Fruit fly (Drosophila melanogaster) whole organism, adult: ENCODE results near the gene xit.

ENCODE experiments used
- CG11617 ChIP-seq: fragments of 200-800 bp; sonication (Bioruptor generic); optimal IDR thresholded peaks from 2 replicates; lab custom pipeline; 2017; ENCODE audit warnings: mild to moderate bottlenecking, missing biosample characterization, missing genetic modification reagents, missing genetic modification characterization
- CG12768 ChIP-seq: fragments of 200-800 bp; sonication (Bioruptor generic); optimal IDR thresholded peaks from 2 replicates; lab custom pipeline; 2017; ENCODE audit warnings: missing biosample characterization, missing genetic modification characterization, mild to moderate bottlenecking, moderate library complexity, missing genetic modification reagents
- CG14711 ChIP-seq: fragments of 200-800 bp; sonication (Bioruptor generic); optimal IDR thresholded peaks from 2 replicates; lab custom pipeline; 2018; ENCODE audit warnings: missing biosample characterization, mild to moderate bottlenecking, missing genetic modification characterization, moderate library complexity
- CG1620 ChIP-seq: fragments of 200-800 bp; sonication (Bioruptor generic); optimal IDR thresholded peaks from 2 replicates; lab custom pipeline; 2016; ENCODE audit warnings: missing biosample characterization, missing genetic modification characterization
- CG33017 ChIP-seq: fragments of 200-800 bp; sonication (Bioruptor generic); optimal IDR thresholded peaks from 2 replicates; lab custom pipeline; 2018; ENCODE audit warnings: missing biosample characterization, mild to moderate bottlenecking, missing genetic modification characterization, moderate library complexity
- CG5204 ChIP-seq: fragments of 200-800 bp; sonication (Bioruptor generic); optimal IDR thresholded peaks from 2 replicates; lab custom pipeline; 2016; ENCODE audit warnings: missing biosample characterization, missing genetic modification characterization
- CG7045 ChIP-seq: fragments of 200-800 bp; sonication (Bioruptor generic); optimal IDR thresholded peaks from 2 replicates; lab custom pipeline; 2017; ENCODE audit warnings: missing biosample characterization, mild to moderate bottlenecking, missing genetic modification characterization
- CG7101 ChIP-seq: fragments of 200-800 bp; sonication (Bioruptor generic); optimal IDR thresholded peaks from 2 replicates; lab custom pipeline; 2018; ENCODE audit warnings: missing biosample characterization, mild to moderate bottlenecking, missing genetic modification characterization, moderate library complexity
- Clk ChIP-seq: fragments of 200-800 bp; sonication (Bioruptor generic); optimal IDR thresholded peaks from 2 replicates; lab custom pipeline; 2017; ENCODE audit warnings: missing biosample characterization, missing genetic modification characterization
- Crg-1 ChIP-seq: fragments of 200-800 bp; sonication (Bioruptor generic); optimal IDR thresholded peaks from 2 replicates; lab custom pipeline; 2016; ENCODE audit warnings: missing biosample characterization, missing genetic modification characterization
- Hr96 ChIP-seq: fragments of 200-800 bp; sonication (Bioruptor generic); optimal IDR thresholded peaks from 2 replicates; lab custom pipeline; 2016; ENCODE audit warnings: missing biosample characterization, missing genetic modification characterization
- Mnt ChIP-seq: fragments of 200-800 bp; sonication (Bioruptor generic); optimal IDR thresholded peaks from 2 replicates; lab custom pipeline; 2016; ENCODE audit warnings: missing biosample characterization, mild to moderate bottlenecking, missing genetic modification characterization
- bab1 ChIP-seq: fragments of 200-800 bp; sonication (Bioruptor generic); optimal IDR thresholded peaks from 3 replicates; lab custom pipeline; 2019; ENCODE audit warnings: missing biosample characterization, mild to moderate bottlenecking, missing genetic modification characterization, moderate library complexity
- cic ChIP-seq: fragments of 200-800 bp; sonication (Bioruptor generic); optimal IDR thresholded peaks from 2 replicates; lab custom pipeline; 2017; ENCODE audit warnings: missing biosample characterization, mild to moderate bottlenecking, missing genetic modification characterization, moderate library complexity
- cnc ChIP-seq, 2 experiments: fragments of >200 bp; optimal IDR thresholded peaks; 2 replicates each; lab custom pipeline; 2017
- kay ChIP-seq: fragments of 200-800 bp; sonication (Bioruptor generic); peaks from one replicate; lab custom pipeline; 2016; ENCODE audit warnings: missing biosample characterization, missing genetic modification characterization, borderline replicate concordance
- ovo ChIP-seq: fragments of 200-800 bp; sonication (Bioruptor generic); optimal IDR thresholded peaks from 2 replicates; lab custom pipeline; 2016; ENCODE audit warnings: missing biosample characterization, missing genetic modification characterization
- pad ChIP-seq: fragments of 200-800 bp; sonication (Bioruptor generic); optimal IDR thresholded peaks from 3 replicates; lab custom pipeline; 2017; ENCODE audit warnings: missing biosample characterization, missing genetic modification characterization, mild to moderate bottlenecking, moderate library complexity, missing genetic modification reagents
- tj ChIP-seq: fragments of 200-800 bp; sonication (Bioruptor generic); optimal IDR thresholded peaks from 3 replicates; lab custom pipeline; 2017; ENCODE audit warnings: missing biosample characterization, mild to moderate bottlenecking, missing genetic modification characterization, moderate library complexity
- toe ChIP-seq: fragments of 200-800 bp; sonication (Bioruptor generic); optimal IDR thresholded peaks from 2 replicates; lab custom pipeline; 2016; ENCODE audit warnings: missing biosample characterization, missing genetic modification characterization

The xit gene

DNA sequence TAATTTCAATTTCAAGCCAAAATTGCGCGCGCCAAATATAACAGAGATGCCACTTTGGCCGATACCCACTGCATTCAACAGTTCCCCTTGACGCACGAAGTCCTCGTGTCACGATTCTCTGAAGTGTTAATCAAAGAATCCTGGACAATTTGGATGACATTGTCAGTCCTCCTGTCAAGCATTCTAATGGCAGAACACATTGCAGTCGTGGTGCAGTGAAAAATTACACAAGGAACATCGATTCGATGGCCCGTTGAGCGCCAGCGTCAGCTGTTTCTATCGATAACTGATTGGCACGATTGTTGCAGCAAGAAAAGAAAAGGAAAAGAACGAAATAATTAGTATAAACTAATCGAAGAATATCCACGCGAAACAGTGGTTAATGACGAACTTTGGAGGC, 3.4 kb downstream of the xit start, which contains the start of gene nonC:
nonC (plus strand) TSS at position 294 of the 400 bp plus-strand sequence.
- TF ChIP-seq bab1 (GFP tag; lab: Kevin White, UChicago), result peak; percentile 65
- TF ChIP-seq CG11617 (GFP tag; lab: Kevin White, UChicago), result no peak
- TF ChIP-seq CG33017 (tag; lab: Kevin White, UChicago), result no peak
- peak; percentile 6 for TF ChIP-seq CG1620 (GFP tag; lab: Kevin White, UChicago)
- peak; percentile 21 for TF ChIP-seq Mnt (GFP tag; lab: Kevin White, UChicago)
- peak; percentile 24 for TF ChIP-seq pad (GFP tag; lab: Kevin White, UChicago)

DNA sequence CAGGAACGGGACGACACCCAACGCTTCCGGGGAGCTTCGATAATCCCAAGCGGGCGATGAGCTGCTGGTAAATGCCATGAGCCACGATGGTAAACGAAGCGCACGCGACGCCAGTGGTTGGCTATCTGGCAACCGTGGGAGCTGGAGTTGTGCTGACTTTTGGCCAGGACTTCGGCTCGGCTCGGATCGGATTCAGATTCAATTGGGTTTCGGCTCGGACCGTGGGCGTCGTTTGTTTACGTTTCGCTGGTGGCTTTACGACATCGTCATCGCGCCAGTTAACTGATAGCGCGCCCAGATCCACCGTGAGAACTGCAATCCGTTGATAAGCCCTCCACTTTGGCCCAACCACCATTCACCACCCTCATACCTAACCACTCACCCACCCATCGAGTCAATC, 11.8 kb downstream of the xit start, which contains the start of gene mAChR-C:
mAChR-C (minus strand) TSS at position 101 of the 400 bp plus-strand sequence.
- TF ChIP-seq Hr96 (no peak), CG1620 (GFP tag; lab: Kevin White, UChicago) (no peak), Mnt (GFP tag; lab: Kevin White, UChicago) (no peak), CG33017 (tag; lab: Kevin White, UChicago) (no peak), Crg-1 (GFP tag; lab: Kevin White, UChicago) (no peak), CG5204 (GFP tag; lab: Kevin White, UChicago) (no peak), tj (no peak), CG7045 (GFP tag; lab: Kevin White, UChicago) (no peak), CG7101 (tag; lab: Kevin White, UChicago) (no peak), cnc (optimal IDR thresholded peaks at IDR 0.05; lab: Kevin White, UChicago) (no peak), CG14711 (tag; lab: Kevin White, UChicago) (no peak), pad (GFP tag; lab: Kevin White, UChicago) (no peak), ovo (GFP tag; lab: Kevin White, UChicago) (no peak), bab1 (GFP tag; lab: Kevin White, UChicago) (no peak), cic (no peak), toe (no peak), CG11617 (GFP tag; lab: Kevin White, UChicago) (no peak), Clk (no peak), CG12768 (GFP tag; lab: Kevin White, UChicago) (no peak)

DNA sequence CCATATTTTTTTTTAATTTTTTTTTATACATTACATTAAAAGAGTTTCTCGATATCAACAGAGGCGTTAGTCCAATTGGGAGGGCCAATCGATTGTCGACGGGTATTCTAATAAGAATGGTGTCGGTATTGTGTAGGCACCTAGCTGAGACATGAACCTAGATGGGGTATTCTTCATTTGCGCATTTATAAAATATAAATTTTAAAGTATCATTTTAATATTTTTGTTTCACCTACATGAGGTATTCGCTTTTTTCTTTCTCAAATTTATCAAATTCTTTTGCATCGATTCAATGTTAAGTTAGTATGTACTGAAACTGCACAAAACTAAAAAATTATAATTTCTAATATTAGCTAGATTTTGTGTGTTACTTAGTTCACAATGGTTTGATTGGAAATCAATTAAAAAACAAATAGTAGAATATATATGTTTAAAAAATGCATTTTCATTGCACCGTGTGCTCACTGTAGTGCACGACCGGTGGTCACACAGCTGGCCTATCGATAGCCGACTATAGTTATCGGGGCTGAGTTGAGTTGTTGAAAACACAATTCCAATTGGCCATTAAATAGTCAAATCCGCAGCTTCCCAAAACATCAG, 23.1 kb downstream of the xit start, which contains the start of the genes CG14435 and Tmf:
CG14435 (minus strand) TSS at position 81 of the 600 bp plus-strand sequence.
Tmf (plus strand) TSS at position 501 of the 600 bp plus-strand sequence.
- TF ChIP-seq tj, result peak; percentile 64
- TF ChIP-seq kay (GFP tag; lab: Kevin White, UChicago), result no peak
- no peak for TF ChIP-seq cic
- peak; percentile 87 for TF ChIP-seq CG7101 (tag; lab: Kevin White, UChicago)
- peak; percentile 35 for TF ChIP-seq Clk
- peak; percentile 77 for TF ChIP-seq CG14711 (tag; lab: Kevin White, UChicago)
- TF ChIP-seq CG12768 (GFP tag; lab: Kevin White, UChicago), result peak; percentile 70
- peak; percentile 65 for TF ChIP-seq ovo (GFP tag; lab: Kevin White, UChicago)
- peak; percentile 73 for TF ChIP-seq CG7045 (GFP tag; lab: Kevin White, UChicago)
- TF ChIP-seq CG11617 (GFP tag; lab: Kevin White, UChicago), result peak; percentile 85
- TF ChIP-seq bab1 (GFP tag; lab: Kevin White, UChicago), result peak; percentile 91
- TF ChIP-seq CG33017 (tag; lab: Kevin White, UChicago), result peak; percentile 57
- peak; percentile 12 for TF ChIP-seq CG5204 (GFP tag; lab: Kevin White, UChicago)
- TF ChIP-seq Crg-1 (GFP tag; lab: Kevin White, UChicago), result peak; percentile 54
- peak; percentile 76 for TF ChIP-seq toe
- peak; percentile 74 for TF ChIP-seq pad (GFP tag; lab: Kevin White, UChicago)
- TF ChIP-seq CG1620 (GFP tag; lab: Kevin White, UChicago), result peak; percentile 71
- no peak for TF ChIP-seq cnc (optimal IDR thresholded peaks at IDR 0.05; lab: Kevin White, UChicago)
- TF ChIP-seq Mnt (GFP tag; lab: Kevin White, UChicago), result peak; percentile 55
- no peak for TF ChIP-seq Hr96

DNA sequence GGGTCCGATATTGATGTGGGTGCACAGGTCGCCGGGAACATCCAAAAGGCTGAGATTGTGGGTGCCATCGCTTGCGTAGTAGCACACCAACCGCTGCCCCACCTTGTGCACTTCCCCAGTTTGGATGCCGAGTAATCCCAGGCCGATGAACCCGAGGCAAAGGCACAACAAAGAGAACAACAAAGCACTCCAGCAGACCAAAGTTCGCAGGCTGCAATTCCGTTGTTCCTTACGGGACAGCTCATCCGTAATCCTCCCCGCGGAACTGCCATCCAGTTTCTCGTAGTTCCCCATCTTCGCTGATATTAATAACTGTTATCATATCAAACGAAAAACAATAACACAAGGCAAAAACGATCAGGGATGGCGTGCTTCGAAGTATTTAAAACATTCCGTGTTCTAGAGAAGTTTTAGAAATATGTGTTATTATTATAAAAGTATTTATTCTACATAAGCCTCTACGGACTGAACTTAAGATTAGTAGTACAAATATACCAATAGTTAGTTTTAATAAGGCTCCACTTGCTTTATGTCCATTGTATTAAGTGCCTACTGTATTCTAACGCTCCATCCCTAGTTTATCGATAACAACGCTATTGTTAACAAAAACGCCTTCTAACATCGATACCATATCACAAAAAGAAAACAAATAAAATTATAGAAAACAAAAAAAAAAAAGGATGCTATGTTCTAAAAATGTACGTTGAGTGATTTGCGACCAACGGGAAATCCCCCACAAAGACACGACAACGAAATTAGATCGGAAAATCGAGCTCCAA, 28.6 kb downstream of the xit start, which contains the start of the genes Cht11 and CG4558:
Cht11 (minus strand) TSS at position 340 of the 779 bp plus-strand sequence.
CG4558 (plus strand) TSS at position 593 of the 779 bp plus-strand sequence.
- TF ChIP-seq Clk, result peak; percentile 45
- TF ChIP-seq CG7101 (tag; lab: Kevin White, UChicago), result peak; percentile 92
- peak; percentile 88 for TF ChIP-seq CG12768 (GFP tag; lab: Kevin White, UChicago)
- TF ChIP-seq Crg-1 (GFP tag; lab: Kevin White, UChicago), result peak; percentile 79
- TF ChIP-seq pad (GFP tag; lab: Kevin White, UChicago), result peak; percentile 93
- peak; percentile 66 for TF ChIP-seq cic
- peak; percentile 80 for TF ChIP-seq toe
- TF ChIP-seq CG14711 (tag; lab: Kevin White, UChicago), result peak; percentile 86
- TF ChIP-seq CG7045 (GFP tag; lab: Kevin White, UChicago), result peak; percentile 64
- TF ChIP-seq CG11617 (GFP tag; lab: Kevin White, UChicago), result peak; percentile 93
- TF ChIP-seq Mnt (GFP tag; lab: Kevin White, UChicago), result peak; percentile 84
- peak; percentile 83 for TF ChIP-seq tj
- peak; percentile 76 for TF ChIP-seq CG33017 (tag; lab: Kevin White, UChicago)
- no peak for TF ChIP-seq kay (GFP tag; lab: Kevin White, UChicago)
- TF ChIP-seq cnc (optimal IDR thresholded peaks at IDR 0.05; lab: Kevin White, UChicago), result no peak
- TF ChIP-seq Hr96, result peak; percentile 79
- TF ChIP-seq CG5204 (GFP tag; lab: Kevin White, UChicago), result peak; percentile 79
- peak; percentile 75 for TF ChIP-seq ovo (GFP tag; lab: Kevin White, UChicago)
- TF ChIP-seq bab1 (GFP tag; lab: Kevin White, UChicago), result peak; percentile 93
- TF ChIP-seq CG1620 (GFP tag; lab: Kevin White, UChicago), result peak; percentile 89
